Worm (Caenorhabditis elegans) whole organism, early embryonic: ENCODE data around the gene F10G7.9.

Experiments used
- B0310.2 ChIP-seq: sonication (generic microtip); optimal IDR thresholded peaks from 2 replicates; lab custom pipeline; 2016; ENCODE audit warnings: mild to moderate bottlenecking, missing genetic modification characterization, missing compliant biosample characterization
- F13C5.2 ChIP-seq: sonication (generic microtip); optimal IDR thresholded peaks from 2 replicates; lab custom pipeline; 2017; ENCODE audit warnings: mild to moderate bottlenecking, missing genetic modification characterization, inconsistent platforms, missing compliant biosample characterization
- aly-1 ChIP-seq: sonication (generic microtip); optimal IDR thresholded peaks from 2 replicates; lab custom pipeline; 2016; ENCODE audit warnings: missing genetic modification characterization, missing compliant biosample characterization
- ama-1 ChIP-seq: fragments of 150-350 bp; optimal IDR thresholded peaks from 2 replicates; lab custom pipeline; 2014
- ets-7 ChIP-seq: sonication (generic microtip); optimal IDR thresholded peaks from 2 replicates; lab custom pipeline; 2016; ENCODE audit warnings: missing genotype, missing genetic modification characterization, missing compliant biosample characterization
- flt-1 ChIP-seq: fragments of 200-800 bp; sonication (Bioruptor generic); IDR thresholded peaks from 2 replicates; pipeline ENCODE4 v1.3.6; 2022; ENCODE audit warnings: missing genetic modification characterization, missing compliant biosample characterization
- hmbx-1 ChIP-seq: sonication (generic microtip); optimal IDR thresholded peaks from 2 replicates; lab custom pipeline; 2016; ENCODE audit warnings: mild to moderate bottlenecking, missing genetic modification characterization, missing compliant biosample characterization
- hmg-4 ChIP-seq: fragments of 200-800 bp; sonication (Bioruptor generic); optimal IDR thresholded peaks from 2 replicates; lab custom pipeline; 2018; ENCODE audit warnings: mild to moderate bottlenecking, missing genetic modification characterization, missing compliant biosample characterization
- hnd-1 ChIP-seq: sonication (generic microtip); optimal IDR thresholded peaks from 2 replicates; lab custom pipeline; 2016; ENCODE audit warnings: missing genetic modification characterization, missing compliant biosample characterization
- pes-1 ChIP-seq: fragments of 200-800 bp; sonication (Bioruptor generic); IDR thresholded peaks from 2 replicates; pipeline ENCODE4 v1.3.6; 2022; ENCODE audit warnings: missing genetic modification reagents, missing genetic modification characterization, missing compliant biosample characterization
- sea-1 ChIP-seq: fragments of 200-800 bp; sonication (Bioruptor generic); conservative IDR thresholded peaks from 2 replicates; pipeline ENCODE4 v1.3.6; 2022; ENCODE audit warnings: missing genetic modification characterization, missing compliant biosample characterization
- tbx-37 ChIP-seq: fragments of 200-800 bp; sonication (Bioruptor generic); conservative IDR thresholded peaks from 2 replicates; pipeline ENCODE4 v1.3.6; 2022; ENCODE audit warnings: missing genetic modification reagents, missing genetic modification characterization, missing compliant biosample characterization
- tra-4 ChIP-seq: sonication (generic microtip); optimal IDR thresholded peaks from 2 replicates; lab custom pipeline; 2017; ENCODE audit warnings: missing genetic modification characterization, missing compliant biosample characterization

ce11 chrII:4698266-4698771 lies 8.0 kb downstream of the F10G7.9 start, which contains the start of the genes rpn-5 and scc-1:
- TF ChIP-seq F13C5.2 (tag; lab: Kevin White, UChicago) (no peak), ama-1 (lab: Kevin White, UChicago) (no peak), hmg-4 (GFP tag; lab: Kevin White, UChicago) (no peak), pes-1 (GFP tag; lab: Robert Waterston, UW) (no peak), ets-7 (tag; lab: Kevin White, UChicago) (no peak), hnd-1 (tag; lab: Kevin White, UChicago) (no peak), tbx-37 (GFP tag; lab: Robert Waterston, UW) (no peak), B0310.2 (tag; lab: Kevin White, UChicago) (no peak), flt-1 (GFP tag; lab: Robert Waterston, UW) (no peak), sea-1 (GFP tag; lab: Robert Waterston, UW) (no peak), hmbx-1 (no peak), tra-4 (tag; lab: Kevin White, UChicago) (no peak), aly-1 (tag; lab: Kevin White, UChicago) (no peak)
